Fruit fly (Drosophila melanogaster): ENCODE results near the gene Muc12Ea.

Muc12Ea gene

DNA sequence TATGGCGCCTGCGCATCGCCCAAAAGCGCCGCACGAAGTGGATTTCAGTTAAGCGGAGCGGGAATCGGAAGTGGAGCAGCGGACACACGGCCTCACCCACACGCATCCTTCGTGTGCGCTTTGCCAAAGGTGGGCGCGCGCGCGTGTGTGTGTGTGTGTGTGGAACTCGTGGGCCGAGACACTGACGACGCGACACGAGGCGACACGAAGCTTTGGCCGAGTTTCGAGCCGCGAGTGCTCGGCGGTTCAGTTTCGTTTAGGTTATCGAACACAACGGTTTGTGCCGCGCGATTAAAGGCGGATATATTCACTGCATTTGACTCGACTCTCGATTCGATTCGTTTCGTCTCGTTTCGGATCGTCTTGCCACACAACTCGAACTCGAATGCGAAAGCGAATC, 44.4 kb downstream of the Muc12Ea start, which contains the start of gene dpr8:
TSS of gene dpr8 (plus strand) at position 264 of the 400 bp plus-strand sequence.
- no peak for TF ChIP-seq CG7372 (GFP tag; IDR thresholded peaks at IDR 0.05)
- TF ChIP-seq z (GFP tag; IDR thresholded peaks at IDR 0.05), result no peak
- no peak for TF ChIP-seq sr (GFP tag; IDR thresholded peaks at IDR 0.05)
- TF ChIP-seq Deaf1 (tag; optimal IDR thresholded peaks at IDR 0.05), result peak; percentile 99
- no peak for TF ChIP-seq Dip3 (GFP tag; optimal IDR thresholded peaks at IDR 0.05)
- no peak for TF ChIP-seq Hr51 (GFP tag; optimal IDR thresholded peaks at IDR 0.05)
- peak; percentile 6 for TF ChIP-seq cg (GFP tag; optimal IDR thresholded peaks at IDR 0.05)
- no peak for TF ChIP-seq odd (GFP tag; optimal IDR thresholded peaks at IDR 0.05)
- no peak for TF ChIP-seq nerfin-2 (GFP tag; IDR thresholded peaks at IDR 0.05; ENCODE audit: partially characterized antibody)
- no peak for TF ChIP-seq CG8290 (GFP tag; optimal IDR thresholded peaks at IDR 0.05)
- TF ChIP-seq CG8290 (tag; optimal IDR thresholded peaks at IDR 0.05), result peak in 1 of 2 experiments; percentile 5
- no peak for TF ChIP-seq Camta (GFP tag; optimal IDR thresholded peaks at IDR 0.05)
- TF ChIP-seq vnd (GFP tag; IDR thresholded peaks at IDR 0.05; ENCODE audit: partially characterized antibody), result no peak
- no peak for TF ChIP-seq HLH4C (GFP tag; IDR thresholded peaks at IDR 0.05; ENCODE audit: partially characterized antibody)
- no peak for TF ChIP-seq Sin3A (optimal IDR thresholded peaks at IDR 0.05)
- no peak for TF ChIP-seq onecut (GFP tag; IDR thresholded peaks at IDR 0.05)
- TF ChIP-seq CG6175 (GFP tag; IDR thresholded peaks at IDR 0.05), result no peak
- peak; percentile 85 for TF ChIP-seq ewg (GFP tag; optimal IDR thresholded peaks at IDR 0.05)
- TF ChIP-seq Stat92E (GFP tag; optimal IDR thresholded peaks at IDR 0.05), result no peak
- no peak for TF ChIP-seq croc (GFP tag; conservative IDR thresholded peaks at IDR 0.05)
- TF ChIP-seq Hr39 (optimal IDR thresholded peaks at IDR 0.05), result peak; percentile 94
- no peak for TF ChIP-seq D19B (GFP tag; optimal IDR thresholded peaks at IDR 0.05)
- TF ChIP-seq CG8089 (GFP tag; optimal IDR thresholded peaks at IDR 0.05), result no peak
- no peak for TF ChIP-seq CG1024 (GFP tag; IDR thresholded peaks at IDR 0.05)
- TF ChIP-seq CG1603 (tag; optimal IDR thresholded peaks at IDR 0.05), result no peak
- TF ChIP-seq CG13296 (GFP tag; optimal IDR thresholded peaks at IDR 0.05), result no peak
- peak; percentile 58 for TF ChIP-seq Jarid2 (GFP tag; optimal IDR thresholded peaks at IDR 0.05)
- no peak for TF ChIP-seq CG6654 (GFP tag; optimal IDR thresholded peaks at IDR 0.05)
- TF ChIP-seq ab (GFP tag; optimal IDR thresholded peaks at IDR 0.05), result no peak
- TF ChIP-seq Atf3 (GFP tag; optimal IDR thresholded peaks at IDR 0.05), result no peak
- peak; percentile 15; the same call in 1 of the 2 replicates for TF ChIP-seq crol (GFP tag; IDR thresholded peaks at IDR 0.05)
- no peak for TF ChIP-seq Tbp (GFP tag; optimal IDR thresholded peaks at IDR 0.05)
- TF ChIP-seq CG11504 (tag; optimal IDR thresholded peaks at IDR 0.05), result no peak
- no peak for TF ChIP-seq CG15011 (GFP tag; optimal IDR thresholded peaks at IDR 0.05)
- no peak for TF ChIP-seq YL-1 (GFP tag; optimal IDR thresholded peaks at IDR 0.05)
- TF ChIP-seq Lpt (GFP tag; optimal IDR thresholded peaks at IDR 0.05), result no peak
- no peak for TF ChIP-seq CG7987 (GFP tag; optimal IDR thresholded peaks at IDR 0.05)
- TF ChIP-seq Nf-YC (tag; optimal IDR thresholded peaks at IDR 0.05), result peak; percentile 6
- no peak for TF ChIP-seq jing (GFP tag; optimal IDR thresholded peaks at IDR 0.05)
- no peak for TF ChIP-seq CG10274 (GFP tag; optimal IDR thresholded peaks at IDR 0.05)
- no peak for TF ChIP-seq dati (GFP tag; IDR thresholded peaks at IDR 0.05)
- no peak for TF ChIP-seq Chrac-16 (GFP tag; optimal IDR thresholded peaks at IDR 0.05)

DNA sequence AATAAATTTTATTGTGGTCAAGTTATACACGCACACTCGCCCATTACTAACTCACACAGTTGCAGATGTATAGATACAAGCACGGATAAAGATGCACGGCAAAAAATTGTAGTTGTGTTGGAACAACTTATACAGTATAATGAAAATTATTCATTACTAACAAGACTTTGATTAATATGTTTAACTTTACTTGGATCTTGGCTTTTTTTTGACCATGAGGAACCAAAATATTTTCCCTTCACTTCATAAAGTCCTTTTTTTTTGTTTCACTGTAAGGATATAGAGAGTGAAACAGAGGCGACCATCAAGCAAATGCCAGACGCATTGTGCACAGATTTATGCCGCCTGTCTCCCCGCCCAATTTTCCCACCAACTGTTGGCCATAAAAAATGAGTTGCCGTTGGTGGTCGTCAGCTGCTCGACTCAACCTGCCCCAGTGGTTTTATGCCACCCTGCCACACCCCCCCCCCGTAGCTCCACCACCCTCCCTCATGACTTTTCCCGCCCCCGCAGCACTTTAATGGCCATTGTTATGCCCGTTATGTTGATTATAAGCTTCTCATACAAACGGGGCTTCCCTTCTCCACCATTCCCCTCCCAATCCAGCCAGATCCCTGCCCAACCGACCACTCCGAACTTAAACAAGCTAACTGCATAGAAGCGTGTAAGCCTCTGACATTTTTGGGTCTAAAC, 54.1 kb downstream of the Muc12Ea start:
- TF ChIP-seq ind (GFP tag; optimal IDR thresholded peaks at IDR 0.05), result peak; percentile 1
- TF ChIP-seq Rx (GFP tag; IDR thresholded peaks at IDR 0.05), result no peak
- peak; percentile 44 for TF ChIP-seq gem (tag; optimal IDR thresholded peaks at IDR 0.05)
- TF ChIP-seq da (GFP tag; optimal IDR thresholded peaks at IDR 0.05), result no peak
- no peak for TF ChIP-seq pho (GFP tag; optimal IDR thresholded peaks at IDR 0.05)
- TF ChIP-seq CoRest (tag; optimal IDR thresholded peaks at IDR 0.05), result no peak
- no peak for TF ChIP-seq psq (GFP tag; optimal IDR thresholded peaks at IDR 0.05)
- no peak for TF ChIP-seq CG11695 (GFP tag; IDR thresholded peaks at IDR 0.05)
- TF ChIP-seq Sry-δ (GFP tag; optimal IDR thresholded peaks at IDR 0.05), result no peak
- TF ChIP-seq CG12744 (GFP tag; optimal IDR thresholded peaks at IDR 0.05), result no peak
- TF ChIP-seq hbn (GFP tag; IDR thresholded peaks at IDR 0.05; ENCODE audit: partially characterized antibody), result no peak
- no peak for TF ChIP-seq CG15479 (GFP tag; optimal IDR thresholded peaks at IDR 0.05)

All from whole organism, embryonic.